Worm (Caenorhabditis elegans) whole organism, midembryonic: ENCODE measurements around the gene F40G9.15.

Experiments used
- T22C8.4 ChIP-seq: fragments of 200-800 bp; sonication (Bioruptor generic); IDR thresholded peaks from 2 replicates; pipeline ENCODE4 v1.3.6; 2022; ENCODE audit warnings: missing genetic modification characterization, missing compliant biosample characterization
- cog-1 ChIP-seq: sonication (generic microtip); optimal IDR thresholded peaks from 2 replicates; lab custom pipeline; 2016; ENCODE audit warnings: missing genetic modification characterization, missing compliant biosample characterization
- flt-1 ChIP-seq: fragments of 200-800 bp; sonication (Bioruptor generic); IDR thresholded peaks from 2 replicates; pipeline ENCODE4 v1.3.6; 2022; ENCODE audit warnings: missing genetic modification characterization, missing compliant biosample characterization
- klf-2 ChIP-seq: fragments of 200-800 bp; sonication (Bioruptor generic); conservative IDR thresholded peaks from 2 replicates; pipeline ENCODE4 v1.3.6; 2022; ENCODE audit warnings: missing genetic modification reagents, missing genetic modification characterization, missing compliant biosample characterization
- med-1 ChIP-seq: sonication (generic microtip); optimal IDR thresholded peaks from 2 replicates; lab custom pipeline; 2017; ENCODE audit warnings: missing genetic modification characterization, mild to moderate bottlenecking, missing compliant biosample characterization, antibody characterized with exemption, missing genetic modification reagents; ENCODE audit not compliant: insufficient read depth
- ref-1 ChIP-seq: fragments of 200-800 bp; sonication (Bioruptor generic); conservative IDR thresholded peaks from 2 replicates; pipeline ENCODE4 v1.3.6; 2022; ENCODE audit warnings: missing genetic modification reagents, missing genetic modification characterization, missing compliant biosample characterization
- tab-1 ChIP-seq: fragments of 200-800 bp; sonication (Bioruptor generic); IDR thresholded peaks from 2 replicates; pipeline ENCODE4 v1.3.6; 2022; ENCODE audit warnings: missing genetic modification characterization, missing compliant biosample characterization
- ztf-23 ChIP-seq: fragments of 200-800 bp; sonication (Bioruptor generic); IDR thresholded peaks from 2 replicates; pipeline ENCODE4 v1.3.6; 2022; ENCODE audit warnings: missing genetic modification reagents, missing genetic modification characterization, missing compliant biosample characterization
- ztf-29 ChIP-seq: fragments of 200-800 bp; sonication (Bioruptor generic); IDR thresholded peaks from 2 replicates; pipeline ENCODE4 v1.3.6; 2022; ENCODE audit warnings: missing genetic modification reagents, missing genetic modification characterization, missing compliant biosample characterization

DNA sequence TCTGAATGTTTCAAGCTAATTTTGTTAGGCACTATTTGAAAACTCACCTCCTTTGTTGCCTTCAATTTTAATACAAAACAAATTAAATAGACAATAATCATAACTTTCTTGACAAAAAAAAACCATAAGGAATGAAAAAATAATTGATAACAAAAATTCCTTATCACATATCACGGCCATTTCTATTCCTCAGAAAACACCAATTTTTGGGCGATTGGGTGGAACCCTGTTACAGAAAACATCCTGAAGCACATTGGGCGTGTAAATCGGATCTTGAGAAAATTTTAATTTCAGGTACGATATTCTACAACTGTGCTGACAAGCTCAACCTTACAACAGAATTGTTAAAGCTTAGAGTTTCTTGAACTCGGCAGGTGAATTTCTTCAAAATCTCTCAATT is 17.4 kb upstream of the F40G9.15 start, which contains the start of gene F40G9.8:
- TF ChIP-seq cog-1, result no peak
- no peak for TF ChIP-seq T22C8.4 (GFP tag; lab: Robert Waterston, UW)
- no peak for TF ChIP-seq tab-1 (GFP tag; lab: Robert Waterston, UW)
- TF ChIP-seq ztf-29 (GFP tag; lab: Robert Waterston, UW), result no peak
- TF ChIP-seq flt-1 (GFP tag; lab: Robert Waterston, UW), result no peak
- no peak for TF ChIP-seq ztf-23
- no peak for TF ChIP-seq ref-1 (GFP tag; lab: Robert Waterston, UW)
- TF ChIP-seq med-1 (GFP tag; lab: Kevin White, UChicago), result no peak
- no peak for TF ChIP-seq klf-2
